Worm (Caenorhabditis elegans) whole organism, late embryonic: Measurements from ENCODE around the gene clec-67.
A peak's percentile ranks its signal among the peaks of the same experiment; 100 is the strongest.

Source experiments
- C08G9.2 ChIP-seq: sonication (generic microtip); optimal IDR thresholded peaks from 2 replicates; lab custom pipeline; 2016; ENCODE audit warnings: mild to moderate bottlenecking, missing genetic modification characterization, moderate library complexity, missing compliant biosample characterization
- C38D4.7 ChIP-seq: fragments of 200-800 bp; sonication (Bioruptor generic); optimal IDR thresholded peaks from 2 replicates; lab custom pipeline; 2018; ENCODE audit warnings: mild to moderate bottlenecking, missing genetic modification characterization, moderate library complexity, missing compliant biosample characterization
- F13H6.1 ChIP-seq: sonication (generic microtip); optimal IDR thresholded peaks from 2 replicates; lab custom pipeline; 2016; ENCODE audit warnings: missing genetic modification characterization, missing compliant biosample characterization
- T23F11.4 ChIP-seq: fragments of 200-800 bp; sonication (Bioruptor generic); optimal IDR thresholded peaks from 2 replicates; lab custom pipeline; 2018; ENCODE audit warnings: mild to moderate bottlenecking, missing genetic modification characterization, missing compliant biosample characterization
- Y22D7AL.16 ChIP-seq: sonication (generic microtip); optimal IDR thresholded peaks from 2 replicates; lab custom pipeline; 2016; ENCODE audit warnings: missing genetic modification characterization, missing compliant biosample characterization
- ahr-1 ChIP-seq: sonication (generic microtip); optimal IDR thresholded peaks from 2 replicates; lab custom pipeline; 2016; ENCODE audit warnings: missing genetic modification characterization, missing compliant biosample characterization
- ama-1 ChIP-seq: fragments of 150-350 bp; optimal IDR thresholded peaks from 2 replicates; lab custom pipeline; 2014
- ceh-14 ChIP-seq: sonication (generic microtip); optimal IDR thresholded peaks from 2 replicates; lab custom pipeline; 2016; ENCODE audit warnings: missing genotype, missing genetic modification characterization, missing compliant biosample characterization
- ceh-18 ChIP-seq: sonication (generic microtip); optimal IDR thresholded peaks from 2 replicates; lab custom pipeline; 2016; ENCODE audit warnings: missing genetic modification characterization, missing compliant biosample characterization
- ceh-19 ChIP-seq: fragments of 200-800 bp; sonication (Bioruptor generic); optimal IDR thresholded peaks from 2 replicates; lab custom pipeline; 2018; ENCODE audit warnings: mild to moderate bottlenecking, missing genetic modification characterization, missing compliant biosample characterization
- ceh-24 ChIP-seq: sonication (generic microtip); optimal IDR thresholded peaks from 2 replicates; lab custom pipeline; 2016; ENCODE audit warnings: mild to moderate bottlenecking, missing genetic modification characterization, missing compliant biosample characterization
- ceh-31 ChIP-seq: sonication (generic microtip); optimal IDR thresholded peaks from 2 replicates; lab custom pipeline; 2016; ENCODE audit warnings: missing genetic modification characterization, missing compliant biosample characterization
- ceh-45 ChIP-seq: fragments of 200-800 bp; sonication (Bioruptor generic); IDR thresholded peaks from 2 replicates; pipeline ENCODE4 v1.3.6; 2022; ENCODE audit warnings: missing genetic modification reagents, missing genetic modification characterization, missing compliant biosample characterization
- ceh-48 ChIP-seq: sonication (generic microtip); optimal IDR thresholded peaks from 2 replicates; lab custom pipeline; 2016; ENCODE audit warnings: missing genetic modification characterization, inconsistent platforms, missing compliant biosample characterization
- ceh-9 ChIP-seq: sonication (generic microtip); optimal IDR thresholded peaks from 2 replicates; lab custom pipeline; 2016; ENCODE audit warnings: mild to moderate bottlenecking, missing genetic modification characterization, inconsistent platforms, missing compliant biosample characterization
- che-1 ChIP-seq: sonication (generic microtip); optimal IDR thresholded peaks from 2 replicates; lab custom pipeline; 2016; ENCODE audit warnings: mild to moderate bottlenecking, missing genetic modification characterization, missing compliant biosample characterization
- dmd-4 ChIP-seq: sonication (generic microtip); optimal IDR thresholded peaks from 2 replicates; lab custom pipeline; 2016; ENCODE audit warnings: borderline replicate concordance, missing genetic modification characterization, missing compliant biosample characterization
- dve-1 ChIP-seq: sonication (generic microtip); optimal IDR thresholded peaks from 2 replicates; lab custom pipeline; 2017; ENCODE audit warnings: antibody characterized with exemption, mild to moderate bottlenecking, missing genetic modification characterization, missing compliant biosample characterization
- elt-4 ChIP-seq: sonication (generic microtip); optimal IDR thresholded peaks from 2 replicates; lab custom pipeline; 2016; ENCODE audit warnings: missing genetic modification characterization, missing compliant biosample characterization
- ets-4 ChIP-seq: sonication (generic microtip); optimal IDR thresholded peaks from 2 replicates; lab custom pipeline; 2016; ENCODE audit warnings: missing genetic modification characterization, missing compliant biosample characterization
- fkh-6 ChIP-seq: sonication (generic microtip); optimal IDR thresholded peaks from 2 replicates; lab custom pipeline; 2016; ENCODE audit warnings: missing genetic modification characterization, missing compliant biosample characterization
- gmeb-2 ChIP-seq: sonication (generic microtip); optimal IDR thresholded peaks from 2 replicates; lab custom pipeline; 2016; ENCODE audit warnings: missing genetic modification characterization, inconsistent platforms, missing compliant biosample characterization
- hlh-30 ChIP-seq: sonication (generic microtip); optimal IDR thresholded peaks from 2 replicates; lab custom pipeline; 2017; ENCODE audit warnings: antibody characterized with exemption, missing genetic modification characterization, missing compliant biosample characterization; ENCODE audit not compliant: insufficient read depth
- hlh-6 ChIP-seq: sonication (generic microtip); optimal IDR thresholded peaks from 2 replicates; lab custom pipeline; 2016; ENCODE audit warnings: missing genotype, missing genetic modification characterization, missing compliant biosample characterization
- lim-6 ChIP-seq: sonication (generic microtip); optimal IDR thresholded peaks from 2 replicates; lab custom pipeline; 2016; ENCODE audit warnings: missing genetic modification characterization, missing compliant biosample characterization
- nfya-1 ChIP-seq: sonication (generic microtip); optimal IDR thresholded peaks from 2 replicates; lab custom pipeline; 2017; ENCODE audit warnings: missing genetic modification characterization, mild to moderate bottlenecking, missing compliant biosample characterization, antibody characterized with exemption, moderate library complexity
- nhr-232 ChIP-seq: sonication (generic microtip); optimal IDR thresholded peaks from 2 replicates; lab custom pipeline; 2016; ENCODE audit warnings: missing genetic modification characterization, missing compliant biosample characterization
- odd-2 ChIP-seq: sonication (generic microtip); optimal IDR thresholded peaks from 2 replicates; lab custom pipeline; 2017; ENCODE audit warnings: antibody characterized with exemption, mild to moderate bottlenecking, missing genetic modification characterization, missing compliant biosample characterization
- pag-3 ChIP-seq: sonication (generic microtip); optimal IDR thresholded peaks from 2 replicates; lab custom pipeline; 2016; ENCODE audit warnings: missing compliant biosample characterization, missing genetic modification characterization, borderline replicate concordance
- pat-9 ChIP-seq: fragments of 200-800 bp; sonication (Bioruptor generic); optimal IDR thresholded peaks from 2 replicates; lab custom pipeline; 2018; ENCODE audit warnings: mild to moderate bottlenecking, missing genetic modification characterization, moderate library complexity, missing compliant biosample characterization
- pax-1 ChIP-seq: fragments of 150-350 bp; optimal IDR thresholded peaks from 2 replicates; lab custom pipeline; 2014; ENCODE audit warnings: missing biosample characterization, missing genetic modification characterization
- pros-1 ChIP-seq: fragments of 150-350 bp; optimal IDR thresholded peaks from 2 replicates; lab custom pipeline; 2014; ENCODE audit warnings: missing biosample characterization, missing genetic modification reagents, missing genetic modification characterization
- ref-2 ChIP-seq: sonication (generic microtip); optimal IDR thresholded peaks from 2 replicates; lab custom pipeline; 2016; ENCODE audit warnings: missing genetic modification characterization, missing compliant biosample characterization
- rnt-1 ChIP-seq: sonication (generic microtip); optimal IDR thresholded peaks from 2 replicates; lab custom pipeline; 2016; ENCODE audit warnings: missing genetic modification characterization, missing compliant biosample characterization
- sox-2 ChIP-seq: fragments of 200-800 bp; sonication (Bioruptor generic); IDR thresholded peaks from 2 replicates; pipeline ENCODE4 v1.3.6; 2022; ENCODE audit warnings: missing genetic modification reagents, missing genetic modification characterization, missing compliant biosample characterization
- sox-4 ChIP-seq: sonication (generic microtip); optimal IDR thresholded peaks from 2 replicates; lab custom pipeline; 2017; ENCODE audit warnings: mild to moderate bottlenecking, missing genetic modification characterization, inconsistent platforms, missing compliant biosample characterization
- tbx-7 ChIP-seq: sonication (generic microtip); optimal IDR thresholded peaks from 2 replicates; lab custom pipeline; 2016; ENCODE audit warnings: missing genotype, missing genetic modification characterization, missing compliant biosample characterization
- ttx-3 ChIP-seq: sonication (generic microtip); optimal IDR thresholded peaks from 2 replicates; lab custom pipeline; 2016; ENCODE audit warnings: missing genetic modification reagents, missing genetic modification characterization, missing compliant biosample characterization
- unc-55 ChIP-seq: sonication (generic microtip); optimal IDR thresholded peaks from 2 replicates; lab custom pipeline; 2017; ENCODE audit warnings: missing biosample characterization, missing genetic modification reagents, missing genetic modification characterization

clec-67 gene

DNA sequence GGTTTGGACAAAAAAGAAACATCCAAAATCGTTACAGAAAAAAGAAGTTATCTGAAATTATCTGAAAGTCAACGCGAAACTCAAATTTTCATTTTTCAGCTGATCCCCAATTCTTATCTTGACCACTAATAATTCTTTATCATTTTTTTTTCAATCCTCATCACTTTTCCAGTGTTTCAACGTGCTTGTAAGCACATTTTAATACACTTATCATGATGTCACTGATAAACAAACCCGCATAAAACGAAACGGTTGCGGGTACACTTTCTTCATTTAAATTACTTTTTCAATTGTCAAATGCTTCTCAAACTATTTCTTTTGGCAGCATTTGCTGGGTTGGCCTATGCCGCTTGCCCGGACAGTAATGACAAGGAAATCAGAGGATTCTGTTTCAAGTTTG, at the start of gene clec-67:
TSS of gene clec-67 (plus strand) at position 268 of the 400 bp plus-strand sequence.
- TF ChIP-seq hlh-30 (tag; lab: Kevin White, UChicago) (no peak), elt-4 (no peak), ceh-48 (tag; lab: Kevin White, UChicago) (no peak), ama-1 (lab: Kevin White, UChicago) (no peak), ttx-3 (tag; lab: Kevin White, UChicago) (no peak), gmeb-2 (tag; lab: Kevin White, UChicago) (no peak), F13H6.1 (tag; lab: Kevin White, UChicago) (no peak), C38D4.7 (GFP tag; lab: Kevin White, UChicago) (no peak), che-1 (tag; lab: Kevin White, UChicago) (no peak), ref-2 (no peak), pat-9 (tag; lab: Kevin White, UChicago) (no peak), lim-6 (tag; lab: Kevin White, UChicago) (no peak), ahr-1 (tag; lab: Kevin White, UChicago) (no peak), ceh-31 (tag; lab: Kevin White, UChicago) (no peak)

- TF ChIP-seq nhr-232 (no peak), odd-2 (tag; lab: Kevin White, UChicago) (no peak), pax-1 (tag; lab: Kevin White, UChicago) (no peak), ceh-18 (tag; lab: Kevin White, UChicago) (no peak)
Observed at ce11 chrIV:3873195-3873594, 48.8 kb upstream of the clec-67 start.

ce11 chrIV:3873706-3874105, 48.3 kb upstream of the clec-67 start, which contains the start of gene F37C4.5:
Gene F37C4.5, minus strand, starts transcription at chrIV:3873806.
- no peak for TF ChIP-seq ceh-9 (tag; lab: Kevin White, UChicago)
- TF ChIP-seq hlh-30 (tag; lab: Kevin White, UChicago) = no peak
- no peak for TF ChIP-seq hlh-6 (tag; lab: Kevin White, UChicago)
- TF ChIP-seq dve-1 (tag; lab: Kevin White, UChicago) = no peak
- no peak for TF ChIP-seq unc-55 (GFP tag; lab: Kevin White, UChicago)
- no peak for TF ChIP-seq ets-4 (tag; lab: Kevin White, UChicago)
- TF ChIP-seq pag-3 = no peak
- no peak for TF ChIP-seq C08G9.2
- TF ChIP-seq tbx-7 = no peak
- TF ChIP-seq sox-2 (GFP tag; lab: Robert Waterston, UW) = no peak
- TF ChIP-seq ceh-19 (GFP tag; lab: Kevin White, UChicago) = no peak
- TF ChIP-seq ceh-24 (tag; lab: Kevin White, UChicago) = no peak
- TF ChIP-seq ceh-45 = no peak
- TF ChIP-seq T23F11.4 (GFP tag; lab: Kevin White, UChicago) = no peak

DNA sequence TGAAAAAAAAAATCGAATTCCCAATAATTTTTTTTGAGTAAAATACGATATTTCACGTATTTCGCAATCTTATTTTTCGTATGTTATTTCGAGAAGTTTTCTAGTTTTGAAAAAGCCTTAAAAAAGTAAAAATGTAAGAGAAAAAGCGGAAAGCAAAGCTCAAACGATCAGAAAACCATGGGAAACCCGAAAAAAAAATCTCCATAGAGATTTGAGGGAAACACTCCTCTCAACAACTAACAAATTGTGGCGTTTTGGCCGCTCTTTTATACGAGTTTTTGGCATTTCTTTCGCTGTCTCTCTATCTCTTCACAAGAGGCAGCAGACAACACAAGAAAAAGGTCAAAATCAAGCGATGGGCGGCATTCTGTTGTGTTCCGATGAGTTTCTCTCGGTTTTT, 47.5 kb upstream of the clec-67 start:
- no peak for TF ChIP-seq Y22D7AL.16 (tag; lab: Kevin White, UChicago)
- TF ChIP-seq pros-1 (tag; lab: Kevin White, UChicago) = no peak
- TF ChIP-seq dmd-4 (tag; lab: Kevin White, UChicago) = no peak
- TF ChIP-seq sox-2 (GFP tag; lab: Robert Waterston, UW) = no peak
- TF ChIP-seq gmeb-2 (tag; lab: Kevin White, UChicago) = peak; percentile 5

ce11 chrIV:3875260-3875659, 46.7 kb upstream of the clec-67 start:
- TF ChIP-seq dve-1 (tag; lab: Kevin White, UChicago) = no peak
- TF ChIP-seq ttx-3 (tag; lab: Kevin White, UChicago) = no peak
- no peak for TF ChIP-seq C38D4.7 (GFP tag; lab: Kevin White, UChicago)
- no peak for TF ChIP-seq ceh-14 (tag; lab: Kevin White, UChicago)
- no peak for TF ChIP-seq rnt-1 (tag; lab: Kevin White, UChicago)
- TF ChIP-seq nfya-1 (tag; lab: Kevin White, UChicago) = no peak
- no peak for TF ChIP-seq sox-4 (tag; lab: Kevin White, UChicago)
- TF ChIP-seq fkh-6 = no peak
- no peak for TF ChIP-seq ceh-19 (GFP tag; lab: Kevin White, UChicago)
- TF ChIP-seq unc-55 (GFP tag; lab: Kevin White, UChicago) = no peak
- TF ChIP-seq T23F11.4 (GFP tag; lab: Kevin White, UChicago) = no peak
